Worm (Caenorhabditis elegans) whole organism, early embryonic: ENCODE results near the gene W01G7.4.

Source experiments
- B0310.2 ChIP-seq: sonication (generic microtip); optimal IDR thresholded peaks from 2 replicates; lab custom pipeline; 2016; ENCODE audit warnings: mild to moderate bottlenecking, missing genetic modification characterization, missing compliant biosample characterization
- F13C5.2 ChIP-seq: sonication (generic microtip); optimal IDR thresholded peaks from 2 replicates; lab custom pipeline; 2017; ENCODE audit warnings: mild to moderate bottlenecking, missing genetic modification characterization, inconsistent platforms, missing compliant biosample characterization
- ceh-13 ChIP-seq: fragments of 200-800 bp; sonication (Bioruptor generic); optimal IDR thresholded peaks from 2 replicates; lab custom pipeline; 2018; ENCODE audit warnings: mild to moderate bottlenecking, missing genetic modification characterization, missing compliant biosample characterization
- ceh-36 ChIP-seq: sonication (generic microtip); optimal IDR thresholded peaks from 2 replicates; lab custom pipeline; 2016; ENCODE audit warnings: missing genetic modification characterization, inconsistent platforms, missing compliant biosample characterization
- ets-7 ChIP-seq: sonication (generic microtip); optimal IDR thresholded peaks from 2 replicates; lab custom pipeline; 2016; ENCODE audit warnings: missing genotype, missing genetic modification characterization, missing compliant biosample characterization
- flt-1 ChIP-seq: fragments of 200-800 bp; sonication (Bioruptor generic); IDR thresholded peaks from 2 replicates; pipeline ENCODE4 v1.3.6; 2022; ENCODE audit warnings: missing genetic modification characterization, missing compliant biosample characterization
- hmbx-1 ChIP-seq: sonication (generic microtip); optimal IDR thresholded peaks from 2 replicates; lab custom pipeline; 2016; ENCODE audit warnings: mild to moderate bottlenecking, missing genetic modification characterization, missing compliant biosample characterization
- hnd-1 ChIP-seq: sonication (generic microtip); optimal IDR thresholded peaks from 2 replicates; lab custom pipeline; 2016; ENCODE audit warnings: missing genetic modification characterization, missing compliant biosample characterization
- pes-1 ChIP-seq: fragments of 200-800 bp; sonication (Bioruptor generic); IDR thresholded peaks from 2 replicates; pipeline ENCODE4 v1.3.6; 2022; ENCODE audit warnings: missing genetic modification reagents, missing genetic modification characterization, missing compliant biosample characterization
- scrt-1 ChIP-seq: fragments of 200-800 bp; sonication (Bioruptor generic); IDR thresholded peaks from 2 replicates; pipeline ENCODE4 v1.3.6; 2022; ENCODE audit warnings: missing genetic modification characterization, missing compliant biosample characterization
- sea-1 ChIP-seq: fragments of 200-800 bp; sonication (Bioruptor generic); conservative IDR thresholded peaks from 2 replicates; pipeline ENCODE4 v1.3.6; 2022; ENCODE audit warnings: missing genetic modification characterization, missing compliant biosample characterization
- tbx-11 ChIP-seq: fragments of 200-800 bp; sonication (Bioruptor generic); IDR thresholded peaks from 2 replicates; pipeline ENCODE4 v1.3.6; 2022; ENCODE audit warnings: missing genetic modification characterization, missing compliant biosample characterization
- tbx-37 ChIP-seq: fragments of 200-800 bp; sonication (Bioruptor generic); conservative IDR thresholded peaks from 2 replicates; pipeline ENCODE4 v1.3.6; 2022; ENCODE audit warnings: missing genetic modification reagents, missing genetic modification characterization, missing compliant biosample characterization
- tra-4 ChIP-seq: sonication (generic microtip); optimal IDR thresholded peaks from 2 replicates; lab custom pipeline; 2017; ENCODE audit warnings: missing genetic modification characterization, missing compliant biosample characterization

W01G7.4 gene

ce11 chrII:14034559-14034958 is 26.0 kb upstream of the W01G7.4 start:
- TF ChIP-seq tra-4 (tag; lab: Kevin White, UChicago) = no peak

- TF ChIP-seq ceh-36 (peak; percentile 73), hmbx-1 (tag; lab: Kevin White, UChicago) (no peak)
These were observed 23.6 kb upstream of the W01G7.4 start for ce11 chrII:14036724-14037483.

ce11 chrII:14037484-14038303 is 22.8 kb upstream of the W01G7.4 start:
- TF ChIP-seq scrt-1 (GFP tag; lab: Robert Waterston, UW) = no peak
- no peak for TF ChIP-seq ceh-36
- no peak for TF ChIP-seq sea-1 (GFP tag; lab: Robert Waterston, UW)
- no peak for TF ChIP-seq flt-1 (GFP tag; lab: Robert Waterston, UW)
- TF ChIP-seq B0310.2 (tag; lab: Kevin White, UChicago) = no peak
- TF ChIP-seq tbx-11 (GFP tag; lab: Robert Waterston, UW) = no peak
- no peak for TF ChIP-seq tbx-37 (GFP tag; lab: Robert Waterston, UW)

ce11 chrII:14038331-14038730 is 22.2 kb upstream of the W01G7.4 start:
- TF ChIP-seq tbx-37 (GFP tag; lab: Robert Waterston, UW) = 0 out of 2 replicates have a peak, but pooled peaks have one; percentile 18
- TF ChIP-seq hnd-1 (tag; lab: Kevin White, UChicago) = no peak

- TF ChIP-seq ceh-13 (GFP tag; lab: Kevin White, UChicago) (no peak), hmbx-1 (tag; lab: Kevin White, UChicago) (no peak), F13C5.2 (tag; lab: Kevin White, UChicago) (no peak), flt-1 (GFP tag; lab: Robert Waterston, UW) (no peak), tbx-11 (GFP tag; lab: Robert Waterston, UW) (no peak), ets-7 (tag; lab: Kevin White, UChicago) (no peak), tbx-37 (GFP tag; lab: Robert Waterston, UW) (no peak), tra-4 (tag; lab: Kevin White, UChicago) (no peak), scrt-1 (GFP tag; lab: Robert Waterston, UW) (no peak), pes-1 (GFP tag; lab: Robert Waterston, UW) (no peak), B0310.2 (tag; lab: Kevin White, UChicago) (no peak)
These were observed 20.7 kb upstream of the W01G7.4 start for ce11 chrII:14039811-14040203.

- no peak for TF ChIP-seq B0310.2 (tag; lab: Kevin White, UChicago)
- 0 out of 2 replicates have a peak, but pooled peaks have one; percentile 5 for TF ChIP-seq scrt-1 (GFP tag; lab: Robert Waterston, UW)
These were observed 20.2 kb upstream of the W01G7.4 start for ce11 chrII:14040204-14040842.

ce11 chrII:14042836-14043604 is 17.5 kb upstream of the W01G7.4 start:
- TF ChIP-seq scrt-1 (GFP tag; lab: Robert Waterston, UW) (no peak), sea-1 (GFP tag; lab: Robert Waterston, UW) (no peak), B0310.2 (tag; lab: Kevin White, UChicago) (no peak), hnd-1 (tag; lab: Kevin White, UChicago) (no peak), pes-1 (GFP tag; lab: Robert Waterston, UW) (no peak), tbx-37 (GFP tag; lab: Robert Waterston, UW) (no peak), tbx-11 (GFP tag; lab: Robert Waterston, UW) (no peak), ceh-13 (GFP tag; lab: Kevin White, UChicago) (no peak)

- no peak for TF ChIP-seq tbx-11 (GFP tag; lab: Robert Waterston, UW)
- TF ChIP-seq scrt-1 (GFP tag; lab: Robert Waterston, UW) = no peak
- TF ChIP-seq flt-1 (GFP tag; lab: Robert Waterston, UW) = no peak
- TF ChIP-seq ceh-13 (GFP tag; lab: Kevin White, UChicago) = no peak
These were observed 16.3 kb upstream of the W01G7.4 start for ce11 chrII:14044199-14044598.
